Worm (Caenorhabditis elegans) whole organism, L1 larva: ENCODE measurements around the gene vha-7.
A peak's percentile ranks its signal among the peaks of the same experiment; 100 is the strongest.

Experiments used
- C04F5.9 ChIP-seq: sonication (generic microtip); optimal IDR thresholded peaks from 2 replicates; lab custom pipeline; 2016; ENCODE audit warnings: missing genetic modification characterization, missing compliant biosample characterization
- C34B4.2 ChIP-seq: sonication (generic microtip); optimal IDR thresholded peaks from 2 replicates; lab custom pipeline; 2017; ENCODE audit warnings: mild to moderate bottlenecking, missing genetic modification characterization, missing compliant biosample characterization
- F16B12.6 ChIP-seq: fragments of 150-350 bp; optimal IDR thresholded peaks from 2 replicates; lab custom pipeline; 2014; ENCODE audit warnings: missing biosample characterization, missing genetic modification characterization
- alr-1 ChIP-seq: fragments of 200-800 bp; sonication (Bioruptor generic); optimal IDR thresholded peaks from 2 replicates; lab custom pipeline; 2018; ENCODE audit warnings: borderline replicate concordance, mild to moderate bottlenecking, missing genetic modification characterization, missing compliant biosample characterization
- ama-1 ChIP-seq: fragments of 150-350 bp; optimal IDR thresholded peaks from 2 replicates; lab custom pipeline; 2014
- blmp-1 ChIP-seq: fragments of 150-350 bp; optimal IDR thresholded peaks from 2 replicates; lab custom pipeline; 2014; ENCODE audit warnings: missing biosample characterization, missing genetic modification characterization
- ceh-63 ChIP-seq: fragments of 200-800 bp; sonication (Bioruptor generic); optimal IDR thresholded peaks from 2 replicates; lab custom pipeline; 2018; ENCODE audit warnings: mild to moderate bottlenecking, missing genetic modification characterization, missing compliant biosample characterization
- ceh-8 ChIP-seq: fragments of 200-800 bp; sonication (Bioruptor generic); optimal IDR thresholded peaks from 2 replicates; lab custom pipeline; 2018; ENCODE audit warnings: mild to moderate bottlenecking, missing genetic modification characterization, moderate library complexity, missing compliant biosample characterization
- ceh-82 ChIP-seq, 3 experiments: fragments of 150-350 bp in 1 of 3; sonication (generic microtip) in 2 of 3; optimal IDR thresholded peaks; 2 replicates each; lab custom pipeline; 2014 to 2017; ENCODE audit warnings: missing biosample characterization in 3 of 3, missing genetic modification characterization in 3 of 3
- ceh-88 ChIP-seq: fragments of 200-800 bp; sonication (Bioruptor generic); IDR thresholded peaks from 2 replicates; pipeline ENCODE4 v1.3.6; 2022; ENCODE audit warnings: missing genetic modification characterization, missing compliant biosample characterization
- ceh-90 ChIP-seq: sonication (generic microtip); optimal IDR thresholded peaks from 2 replicates; lab custom pipeline; 2016; ENCODE audit warnings: missing genetic modification characterization, missing compliant biosample characterization
- ces-1 ChIP-seq: fragments of 150-350 bp; optimal IDR thresholded peaks from 2 replicates; lab custom pipeline; 2014; ENCODE audit warnings: missing biosample characterization, missing genetic modification reagents, missing genetic modification characterization
- dsc-1 ChIP-seq: sonication (generic microtip); optimal IDR thresholded peaks from 2 replicates; lab custom pipeline; 2016; ENCODE audit warnings: mild to moderate bottlenecking, missing genetic modification characterization, missing compliant biosample characterization
- efl-1 ChIP-seq, 4 experiments: fragments of 150-350 bp; optimal IDR thresholded peaks in 3 of 4; peaks in 1 of 4; 1 replicate in 1 of 4; 2 replicates in 3 of 4; lab custom pipeline; 2014; ENCODE audit warnings: missing biosample characterization in 2 of 4, missing genetic modification characterization in 2 of 4, missing genetic modification reagents in 2 of 4
- efl-3 ChIP-seq: fragments of 200-800 bp; sonication (Bioruptor generic); optimal IDR thresholded peaks from 2 replicates; lab custom pipeline; 2018; ENCODE audit warnings: mild to moderate bottlenecking, missing genetic modification characterization, missing compliant biosample characterization
- egl-13 ChIP-seq: sonication (generic microtip); optimal IDR thresholded peaks from 2 replicates; lab custom pipeline; 2016; ENCODE audit warnings: missing genotype, missing genetic modification reagents, missing genetic modification characterization, missing compliant biosample characterization
- elt-2 ChIP-seq: sonication (generic microtip); optimal IDR thresholded peaks from 2 replicates; lab custom pipeline; 2016; ENCODE audit warnings: missing genetic modification characterization, mild to moderate bottlenecking, inconsistent platforms, missing compliant biosample characterization, missing genetic modification reagents
- elt-3 ChIP-seq, 6 experiments: fragments of 150-350 bp in 1 of 6; sonication (generic microtip); optimal IDR thresholded peaks; 2 replicates each; lab custom pipeline; 2017 to 2018; ENCODE audit warnings: missing biosample characterization in 6 of 6, missing genetic modification characterization in 6 of 6, inconsistent platforms in 1 of 6
- ets-5 ChIP-seq: fragments of 200-800 bp; sonication (Bioruptor generic); IDR thresholded peaks from 2 replicates; pipeline ENCODE4 v1.3.6; 2022; ENCODE audit warnings: missing genetic modification characterization, missing compliant biosample characterization
- fkh-4 ChIP-seq: sonication (generic microtip); optimal IDR thresholded peaks from 2 replicates; lab custom pipeline; 2016; ENCODE audit warnings: missing compliant biosample characterization, missing genetic modification characterization, borderline replicate concordance
- fkh-8 ChIP-seq: sonication (generic microtip); optimal IDR thresholded peaks from 2 replicates; lab custom pipeline; 2016; ENCODE audit warnings: mild to moderate bottlenecking, missing genetic modification characterization, missing compliant biosample characterization
- fos-1 ChIP-seq: fragments of 150-350 bp; optimal IDR thresholded peaks from 2 replicates; lab custom pipeline; 2014; ENCODE audit warnings: missing biosample characterization, missing genetic modification characterization
- grh-1 ChIP-seq: fragments of 200-800 bp; sonication (Bioruptor generic); IDR thresholded peaks from 2 replicates; pipeline ENCODE4 v1.3.6; 2022; ENCODE audit warnings: missing genetic modification reagents, missing genetic modification characterization, missing compliant biosample characterization
- hlh-17 ChIP-seq: fragments of 200-800 bp; sonication (Bioruptor generic); optimal IDR thresholded peaks from 2 replicates; lab custom pipeline; 2018; ENCODE audit warnings: missing genetic modification characterization, mild to moderate bottlenecking, missing compliant biosample characterization, moderate library complexity, borderline replicate concordance
- hlh-4 ChIP-seq: sonication (generic microtip); optimal IDR thresholded peaks from 2 replicates; lab custom pipeline; 2016; ENCODE audit warnings: mild to moderate bottlenecking, missing genetic modification characterization, missing compliant biosample characterization
- hpl-2 ChIP-seq: fragments of 150-350 bp; optimal IDR thresholded peaks from 2 replicates; lab custom pipeline; 2014; ENCODE audit warnings: missing biosample characterization, missing genetic modification reagents, missing genetic modification characterization
- isw-1 ChIP-seq: fragments of 200-800 bp; sonication (Bioruptor generic); IDR thresholded peaks from 2 replicates; pipeline ENCODE4 v1.3.6; 2022; ENCODE audit warnings: missing genetic modification characterization, missing compliant biosample characterization
- lin-13 ChIP-seq: fragments of 150-350 bp; optimal IDR thresholded peaks from 2 replicates; lab custom pipeline; 2014; ENCODE audit warnings: missing biosample characterization, missing genetic modification reagents, missing genetic modification characterization
- lin-39 ChIP-seq: fragments of 150-350 bp; optimal IDR thresholded peaks from 2 replicates; lab custom pipeline; 2014; ENCODE audit warnings: missing biosample characterization, missing genetic modification reagents, missing genetic modification characterization
- lir-3 ChIP-seq: sonication (generic microtip); optimal IDR thresholded peaks from 2 replicates; lab custom pipeline; 2016; ENCODE audit warnings: mild to moderate bottlenecking, missing genetic modification characterization, moderate library complexity, missing compliant biosample characterization; ENCODE audit not compliant: poor library complexity
- lsy-2 ChIP-seq, 2 experiments: fragments of 150-350 bp; optimal IDR thresholded peaks; 2 replicates each; lab custom pipeline; 2014; ENCODE audit warnings: missing biosample characterization in 2 of 2, missing genetic modification characterization in 2 of 2
- mab-9 ChIP-seq: fragments of 200-800 bp; sonication (Bioruptor generic); IDR thresholded peaks from 2 replicates; pipeline ENCODE4 v1.3.6; 2022; ENCODE audit warnings: missing genetic modification reagents, missing genetic modification characterization, missing compliant biosample characterization
- mep-1 ChIP-seq: fragments of 150-350 bp; optimal IDR thresholded peaks from 2 replicates; lab custom pipeline; 2014; ENCODE audit warnings: missing biosample characterization, missing genetic modification characterization
- nhr-11 ChIP-seq: fragments of 150-350 bp; optimal IDR thresholded peaks from 2 replicates; lab custom pipeline; 2014; ENCODE audit warnings: missing biosample characterization, missing genetic modification characterization
- nhr-12 ChIP-seq: sonication (generic microtip); optimal IDR thresholded peaks from 2 replicates; lab custom pipeline; 2017; ENCODE audit warnings: missing biosample characterization, missing genetic modification characterization
- nhr-19 ChIP-seq: fragments of 200-800 bp; sonication (Bioruptor generic); conservative IDR thresholded peaks from 2 replicates; pipeline ENCODE4 v1.3.6; 2022; ENCODE audit warnings: missing genetic modification characterization, missing compliant biosample characterization
- nhr-237 ChIP-seq: fragments of 150-350 bp; optimal IDR thresholded peaks from 2 replicates; lab custom pipeline; 2014; ENCODE audit warnings: missing biosample characterization, missing genetic modification characterization
- nhr-28 ChIP-seq: fragments of 150-350 bp; optimal IDR thresholded peaks from 2 replicates; lab custom pipeline; 2014; ENCODE audit warnings: missing biosample characterization, missing genetic modification characterization
- nhr-76 ChIP-seq: sonication (generic microtip); optimal IDR thresholded peaks from 2 replicates; lab custom pipeline; 2017; ENCODE audit warnings: missing biosample characterization, missing genetic modification characterization
- nhr-77 ChIP-seq: fragments of 150-350 bp; optimal IDR thresholded peaks from 2 replicates; lab custom pipeline; 2014; ENCODE audit warnings: missing biosample characterization, missing genetic modification characterization
- nhr-84 ChIP-seq: sonication (generic microtip); optimal IDR thresholded peaks from 2 replicates; lab custom pipeline; 2017; ENCODE audit warnings: missing biosample characterization, missing genetic modification characterization
- pax-3 ChIP-seq: fragments of 200-800 bp; sonication (Bioruptor generic); optimal IDR thresholded peaks from 2 replicates; lab custom pipeline; 2018; ENCODE audit warnings: mild to moderate bottlenecking, missing genetic modification characterization, moderate library complexity, missing compliant biosample characterization
- pqm-1 ChIP-seq: sonication (generic microtip); optimal IDR thresholded peaks from 3 replicates; lab custom pipeline; 2017; ENCODE audit warnings: missing biosample characterization, missing genetic modification characterization
- rnt-1 ChIP-seq: sonication (generic microtip); optimal IDR thresholded peaks from 2 replicates; lab custom pipeline; 2016; ENCODE audit warnings: mild to moderate bottlenecking, missing genetic modification characterization, moderate library complexity, missing compliant biosample characterization
- snpc-4 ChIP-seq: fragments of 150-350 bp; optimal IDR thresholded peaks from 2 replicates; lab custom pipeline; 2014; ENCODE audit warnings: missing biosample characterization, missing genetic modification characterization
- sptf-1 ChIP-seq: fragments of 150-350 bp; optimal IDR thresholded peaks from 2 replicates; lab custom pipeline; 2014; ENCODE audit warnings: missing biosample characterization, missing genetic modification characterization
- swsn-7 ChIP-seq: sonication (generic microtip); optimal IDR thresholded peaks from 2 replicates; lab custom pipeline; 2016; ENCODE audit warnings: missing genetic modification characterization, missing compliant biosample characterization
- unc-62 ChIP-seq: fragments of 150-350 bp; optimal IDR thresholded peaks from 2 replicates; lab custom pipeline; 2014; ENCODE audit warnings: missing biosample characterization, missing genetic modification reagents, missing genetic modification characterization
- unc-86 ChIP-seq: sonication (generic microtip); optimal IDR thresholded peaks from 2 replicates; lab custom pipeline; 2016; ENCODE audit warnings: missing genetic modification characterization, missing compliant biosample characterization
- unc-98 ChIP-seq: fragments of 200-800 bp; sonication (Bioruptor generic); IDR thresholded peaks from 2 replicates; pipeline ENCODE4 v1.3.6; 2022; ENCODE audit warnings: missing genetic modification characterization, missing compliant biosample characterization
- xbp-1 ChIP-seq: sonication (generic microtip); optimal IDR thresholded peaks from 2 replicates; lab custom pipeline; 2016; ENCODE audit warnings: missing genetic modification characterization, missing compliant biosample characterization
- zag-1 ChIP-seq: fragments of 150-350 bp; optimal IDR thresholded peaks from 2 replicates; lab custom pipeline; 2014; ENCODE audit warnings: missing biosample characterization, missing genetic modification characterization
- zip-4 ChIP-seq: fragments of 200-800 bp; sonication (Bioruptor generic); optimal IDR thresholded peaks from 2 replicates; lab custom pipeline; 2018; ENCODE audit warnings: mild to moderate bottlenecking, missing genetic modification characterization, moderate library complexity, missing compliant biosample characterization
- ztf-11 ChIP-seq, 2 experiments: sonication (generic microtip); optimal IDR thresholded peaks; 2 replicates each; lab custom pipeline; 2016 to 2017; ENCODE audit warnings: missing genetic modification characterization in 2 of 2, missing biosample characterization in 1 of 2, missing compliant biosample characterization in 1 of 2

Gene vha-7

ce11 chrIV:12653094-12653493, 12.8 kb downstream of the vha-7 start, which contains the start of the genes wdfy-3 and C26H9A.4:
wdfy-3 (plus strand) TSS chrIV:12653401.
C26H9A.4 (plus strand) TSS chrIV:12653410.
- TF ChIP-seq unc-98 (GFP tag; lab: Robert Waterston, UW) (no peak), hlh-4 (no peak), unc-86 (tag; lab: Kevin White, UChicago) (no peak), C04F5.9 (tag; lab: Kevin White, UChicago) (no peak), elt-3 (tag; optimal IDR thresholded peaks at IDR 0.05; lab: Kevin White, UChicago) (peak in 1 of 6 experiments; percentile 9), alr-1 (tag; lab: Kevin White, UChicago) (no peak), dsc-1 (no peak), grh-1 (GFP tag; lab: Robert Waterston, UW) (no peak), F16B12.6 (tag; lab: Kevin White, UChicago) (no peak), rnt-1 (tag; lab: Kevin White, UChicago) (peak; percentile 81), fkh-4 (tag; lab: Kevin White, UChicago) (no peak), ceh-90 (tag; lab: Kevin White, UChicago) (peak; percentile 48), mep-1 (tag; lab: Kevin White, UChicago) (peak; percentile 31), pax-3 (no peak), blmp-1 (peak; percentile 31), mab-9 (GFP tag; lab: Robert Waterston, UW) (no peak), efl-1 (optimal IDR thresholded peaks at IDR 0.05; lab: Kevin White, UChicago) (peak; percentile 29 to 31), efl-1 (GFP tag; optimal IDR thresholded peaks at IDR 0.05 in 1 of 2; lab: Kevin White, UChicago) (peak; percentile 8 to 24), nhr-28 (tag; lab: Kevin White, UChicago) (no peak), lir-3 (tag; lab: Kevin White, UChicago) (peak; percentile 39), lsy-2 (tag; optimal IDR thresholded peaks at IDR 0.05; lab: Kevin White, UChicago) (peak in 1 of 2 experiments; percentile 37), nhr-11 (tag; lab: Kevin White, UChicago) (no peak), fos-1 (tag; lab: Kevin White, UChicago) (no peak), ceh-82 (tag; optimal IDR thresholded peaks at IDR 0.05; lab: Kevin White, UChicago) (no peak), nhr-76 (tag; lab: Kevin White, UChicago) (no peak), sptf-1 (tag; lab: Kevin White, UChicago) (no peak), efl-3 (GFP tag; lab: Kevin White, UChicago) (no peak), hlh-17 (GFP tag; lab: Kevin White, UChicago) (no peak), ama-1 (lab: Kevin White, UChicago) (no peak), nhr-19 (GFP tag; lab: Robert Waterston, UW) (no peak), elt-2 (tag; lab: Kevin White, UChicago) (no peak), egl-13 (tag; lab: Kevin White, UChicago) (no peak), ces-1 (GFP tag; lab: Kevin White, UChicago) (no peak), lin-39 (tag; lab: Kevin White, UChicago) (no peak), ztf-11 (tag; optimal IDR thresholded peaks at IDR 0.05; lab: Kevin White, UChicago) (no peak), pqm-1 (no peak), ceh-63 (GFP tag; lab: Kevin White, UChicago) (no peak), ceh-88 (GFP tag; lab: Robert Waterston, UW) (no peak), zip-4 (GFP tag; lab: Kevin White, UChicago) (no peak), nhr-12 (tag; lab: Kevin White, UChicago) (no peak), zag-1 (tag; lab: Kevin White, UChicago) (no peak), nhr-77 (no peak), snpc-4 (tag; lab: Kevin White, UChicago) (no peak), nhr-84 (tag; lab: Kevin White, UChicago) (no peak), ets-5 (no peak), fkh-8 (tag; lab: Kevin White, UChicago) (peak; percentile 14), C34B4.2 (tag; lab: Kevin White, UChicago) (no peak), swsn-7 (tag; lab: Kevin White, UChicago) (no peak), unc-62 (GFP tag; lab: Kevin White, UChicago) (no peak), hpl-2 (GFP tag; lab: Kevin White, UChicago) (no peak), isw-1 (no peak), nhr-237 (tag; lab: Kevin White, UChicago) (no peak), lin-13 (GFP tag; lab: Kevin White, UChicago) (no peak), ceh-8 (GFP tag; lab: Kevin White, UChicago) (no peak), xbp-1 (tag; lab: Kevin White, UChicago) (no peak)
